Comparison of ENCODE assay signal across 2 fruit fly cellular contexts in genomic region chrX:19163446-19163845, dm6.
TF ChIP-seq lines count a peak whose summit lies in the region.

No protein-coding gene starts in this region.

- TF ChIP-seq CTCF in whole organism, embryonic (GFP tag; optimal IDR thresholded peaks at IDR 0.05; lab: Kevin White, UChicago), result no peak

TF ChIP-seq in whole organism, embryonic, 481 proteins besides CTCF, POLR2A, EP300 and RAD21:
- no peak for TF ChIP-seq CG10267 (tag; optimal IDR thresholded peaks at IDR 0.05; lab: Kevin White, UChicago)
- no peak for TF ChIP-seq CG12942 (GFP tag; optimal IDR thresholded peaks at IDR 0.05; lab: Kevin White, UChicago)
- TF ChIP-seq CG6654 (GFP tag; optimal IDR thresholded peaks at IDR 0.05; lab: Kevin White, UChicago), result no peak
- no peak for TF ChIP-seq aop (GFP tag; IDR thresholded peaks at IDR 0.05; lab: Robert Waterston, UW)
- peak; percentile 93 for TF ChIP-seq Blimp-1 (GFP tag; optimal IDR thresholded peaks at IDR 0.05; lab: Kevin White, UChicago)
- TF ChIP-seq oc (tag; optimal IDR thresholded peaks at IDR 0.05; lab: Kevin White, UChicago), result peak; percentile 41
- TF ChIP-seq sens (GFP tag; lab: Kevin White, UChicago), result peak; percentile 45
- no peak for TF ChIP-seq CG5953 (GFP tag; IDR thresholded peaks at IDR 0.05; lab: Robert Waterston, UW)
- 0 out of 3 replicates have a peak, but pooled peaks have one; percentile 22 for TF ChIP-seq CG6791 (GFP tag; IDR thresholded peaks at IDR 0.05; lab: Robert Waterston, UW; ENCODE audit: partially characterized antibody)
- TF ChIP-seq grn (GFP tag; optimal IDR thresholded peaks at IDR 0.05; lab: Kevin White, UChicago), result peak; percentile 13

TF ChIP-seq in whole organism, prepupa, 60 proteins besides CTCF, POLR2A, EP300 and RAD21:
- TF ChIP-seq CG3032 (tag; optimal IDR thresholded peaks at IDR 0.05; lab: Kevin White, UChicago), result no peak
- peak; percentile 17 for TF ChIP-seq Blimp-1 (GFP tag; optimal IDR thresholded peaks at IDR 0.05; lab: Kevin White, UChicago)

Comparison
In these comparisons a context has a peak if more than half of its experiments do, and no peak if none do; other contexts are left out.
1. Of the 7 proteins assayed by ChIP-seq in both whole organism, embryonic and whole organism, prepupa: peak only in whole organism, embryonic: none; only in whole organism, prepupa: none; in both: Blimp-1; in neither: 6.